Worm (Caenorhabditis elegans) whole organism, L4 larva: ENCODE results near the gene srn-1.
A peak's percentile ranks its signal among the peaks of the same experiment; 100 is the strongest.

ENCODE experiments used
- D1046.2 ChIP-seq: fragments of 200-800 bp; sonication (Bioruptor generic); IDR thresholded peaks from 2 replicates; pipeline ENCODE4 v1.3.6; 2022; ENCODE audit warnings: missing genetic modification characterization, missing compliant biosample characterization
- F49E8.2 ChIP-seq: sonication (generic microtip); optimal IDR thresholded peaks from 2 replicates; lab custom pipeline; 2016; ENCODE audit warnings: missing compliant biosample characterization, mild to moderate bottlenecking, missing genetic modification characterization, borderline replicate concordance
- R02D3.7 ChIP-seq: fragments of 150-350 bp; sonication (generic microtip); optimal IDR thresholded peaks from 3 replicates; lab custom pipeline; 2014; ENCODE audit warnings: missing biosample characterization, missing genetic modification characterization
- T26A8.4 ChIP-seq: fragments of 200-800 bp; sonication (Bioruptor generic); IDR thresholded peaks from 2 replicates; pipeline ENCODE4 v1.3.6; 2022; ENCODE audit warnings: missing genetic modification characterization, missing compliant biosample characterization
- Y75B8A.6 ChIP-seq: fragments of 200-800 bp; sonication (Bioruptor generic); IDR thresholded peaks from 2 replicates; pipeline ENCODE4 v1.3.6; 2022; ENCODE audit warnings: missing genetic modification reagents, missing genetic modification characterization, missing compliant biosample characterization
- ZK337.2 ChIP-seq: fragments of 200-800 bp; sonication (Bioruptor generic); IDR thresholded peaks from 2 replicates; pipeline ENCODE4 v1.3.6; 2022; ENCODE audit warnings: missing genetic modification reagents, missing genetic modification characterization, missing compliant biosample characterization
- aha-1 ChIP-seq: fragments of 150-350 bp; peaks from one replicate; lab custom pipeline; 2014; ENCODE audit warnings: missing biosample characterization, missing genetic modification characterization
- aly-2 ChIP-seq: sonication (generic microtip); optimal IDR thresholded peaks from 2 replicates; lab custom pipeline; 2018; ENCODE audit warnings: missing biosample characterization, missing genetic modification characterization
- ceh-32 ChIP-seq: sonication (generic microtip); optimal IDR thresholded peaks from 2 replicates; lab custom pipeline; 2016; ENCODE audit warnings: mild to moderate bottlenecking, missing genetic modification characterization, missing compliant biosample characterization; ENCODE audit not compliant: poor library complexity
- ceh-82 ChIP-seq: sonication (generic microtip); optimal IDR thresholded peaks from 2 replicates; lab custom pipeline; 2017; ENCODE audit warnings: missing biosample characterization, missing genetic modification characterization
- ces-1 ChIP-seq: fragments of 150-350 bp; sonication (generic microtip); optimal IDR thresholded peaks from 4 replicates; lab custom pipeline; 2014; ENCODE audit warnings: missing biosample characterization, missing genetic modification reagents, missing genetic modification characterization
- ctbp-1 ChIP-seq: fragments of 200-800 bp; sonication (Bioruptor generic); IDR thresholded peaks from 2 replicates; pipeline ENCODE4 v1.3.6; 2022; ENCODE audit warnings: missing genetic modification reagents, missing genetic modification characterization, missing compliant biosample characterization
- daf-16 ChIP-seq, 3 experiments: sonication (generic microtip); optimal IDR thresholded peaks; 2 replicates each; lab custom pipeline; 2016 to 2017; ENCODE audit warnings: missing genetic modification characterization in 3 of 3, missing genetic modification reagents in 3 of 3, mild to moderate bottlenecking in 2 of 3, missing compliant biosample characterization in 2 of 3, missing biosample characterization in 1 of 3, moderate library complexity in 1 of 3
- dmd-6 ChIP-seq: fragments of 200-800 bp; sonication (Bioruptor generic); IDR thresholded peaks from 2 replicates; pipeline ENCODE4 v1.3.6; 2022; ENCODE audit warnings: missing genetic modification reagents, missing genetic modification characterization, missing compliant biosample characterization
- dve-1 ChIP-seq: sonication (generic microtip); optimal IDR thresholded peaks from 2 replicates; lab custom pipeline; 2017; ENCODE audit warnings: antibody characterized with exemption, mild to moderate bottlenecking, missing genetic modification characterization, missing compliant biosample characterization; ENCODE audit not compliant: insufficient read depth
- egl-27 ChIP-seq: sonication (generic microtip); optimal IDR thresholded peaks from 3 replicates; lab custom pipeline; 2017; ENCODE audit warnings: missing biosample characterization, missing genetic modification reagents, missing genetic modification characterization
- egl-43 ChIP-seq: fragments of 200-800 bp; sonication (Bioruptor generic); IDR thresholded peaks from 2 replicates; pipeline ENCODE4 v1.3.6; 2022; ENCODE audit warnings: missing genetic modification reagents, missing genetic modification characterization, missing compliant biosample characterization
- fkh-10 ChIP-seq: fragments of 150-350 bp; optimal IDR thresholded peaks from 2 replicates; lab custom pipeline; 2014; ENCODE audit warnings: missing biosample characterization, missing genetic modification reagents, missing genetic modification characterization
- gei-8 ChIP-seq: fragments of 200-800 bp; sonication (Bioruptor generic); optimal IDR thresholded peaks from 2 replicates; lab custom pipeline; 2018; ENCODE audit warnings: mild to moderate bottlenecking, missing genetic modification characterization, missing compliant biosample characterization
- hlh-11 ChIP-seq: fragments of 200-800 bp; sonication (Bioruptor generic); optimal IDR thresholded peaks from 2 replicates; lab custom pipeline; 2018; ENCODE audit warnings: mild to moderate bottlenecking, missing genetic modification characterization, missing compliant biosample characterization
- hlh-30 ChIP-seq: sonication (generic microtip); optimal IDR thresholded peaks from 2 replicates; lab custom pipeline; 2017; ENCODE audit warnings: antibody characterized with exemption, mild to moderate bottlenecking, missing genetic modification characterization, missing compliant biosample characterization; ENCODE audit not compliant: insufficient read depth
- hmg-1.1 ChIP-seq: fragments of 200-800 bp; sonication (Bioruptor generic); IDR thresholded peaks from 2 replicates; pipeline ENCODE4 v1.3.6; 2022; ENCODE audit warnings: missing genetic modification reagents, missing genetic modification characterization, missing compliant biosample characterization
- jun-1 ChIP-seq: fragments of 150-350 bp; optimal IDR thresholded peaks from 2 replicates; lab custom pipeline; 2014; ENCODE audit warnings: missing biosample characterization, missing genetic modification reagents, missing genetic modification characterization
- lim-7 ChIP-seq: fragments of 200-800 bp; sonication (Bioruptor generic); IDR thresholded peaks from 2 replicates; pipeline ENCODE4 v1.3.6; 2022; ENCODE audit warnings: missing genetic modification characterization, missing compliant biosample characterization
- lin-1 ChIP-seq: fragments of 200-800 bp; sonication (Bioruptor generic); IDR thresholded peaks from 2 replicates; pipeline ENCODE4 v1.3.6; 2022; ENCODE audit warnings: missing genetic modification reagents, missing genetic modification characterization, missing compliant biosample characterization
- lin-15B ChIP-seq: fragments of 150-350 bp; sonication (generic microtip); optimal IDR thresholded peaks from 3 replicates; lab custom pipeline; 2014; ENCODE audit warnings: missing biosample characterization, missing genetic modification characterization
- lin-29 ChIP-seq: fragments of 200-800 bp; sonication (Bioruptor generic); IDR thresholded peaks from 2 replicates; pipeline ENCODE4 v1.3.6; 2022; ENCODE audit warnings: missing genetic modification reagents, missing genetic modification characterization, missing compliant biosample characterization
- madf-5 ChIP-seq, 2 experiments: fragments of 200-800 bp; sonication (Bioruptor generic); IDR thresholded peaks; 2 replicates each; pipeline ENCODE4 v1.3.6; 2022; ENCODE audit warnings: missing compliant biosample characterization in 2 of 2, missing genetic modification characterization in 2 of 2
- nhr-111 ChIP-seq: fragments of 200-800 bp; sonication (Bioruptor generic); optimal IDR thresholded peaks from 2 replicates; lab custom pipeline; 2018; ENCODE audit warnings: mild to moderate bottlenecking, missing genetic modification characterization, missing compliant biosample characterization
- nhr-237 ChIP-seq: sonication (generic microtip); optimal IDR thresholded peaks from 2 replicates; lab custom pipeline; 2017; ENCODE audit warnings: missing biosample characterization, missing genetic modification characterization
- nhr-28 ChIP-seq: fragments of 150-350 bp; optimal IDR thresholded peaks from 2 replicates; lab custom pipeline; 2014; ENCODE audit warnings: missing biosample characterization, missing genetic modification characterization
- nhr-41 ChIP-seq: fragments of 200-800 bp; sonication (Bioruptor generic); IDR thresholded peaks from 2 replicates; pipeline ENCODE4 v1.3.6; 2022; ENCODE audit warnings: missing genetic modification reagents, missing genetic modification characterization, missing compliant biosample characterization
- nhr-48 ChIP-seq: sonication (generic microtip); optimal IDR thresholded peaks from 2 replicates; lab custom pipeline; 2016; ENCODE audit warnings: mild to moderate bottlenecking, missing genetic modification characterization, missing compliant biosample characterization
- php-3 ChIP-seq: fragments of 200-800 bp; sonication (Bioruptor generic); IDR thresholded peaks from 2 replicates; pipeline ENCODE4 v1.3.6; 2022; ENCODE audit warnings: missing genetic modification reagents, missing genetic modification characterization, missing compliant biosample characterization
- pqm-1 ChIP-seq: sonication (generic microtip); optimal IDR thresholded peaks from 2 replicates; lab custom pipeline; 2017; ENCODE audit warnings: missing biosample characterization, missing genetic modification characterization
- saeg-2 ChIP-seq: fragments of 200-800 bp; sonication (Bioruptor generic); IDR thresholded peaks from 2 replicates; pipeline ENCODE4 v1.3.6; 2022; ENCODE audit warnings: missing genetic modification reagents, missing genetic modification characterization, missing compliant biosample characterization
- set-16 ChIP-seq: fragments of 200-800 bp; sonication (Bioruptor generic); IDR thresholded peaks from 2 replicates; pipeline ENCODE4 v1.3.6; 2022; ENCODE audit warnings: missing genetic modification reagents, missing genetic modification characterization, missing compliant biosample characterization
- skn-1 ChIP-seq: fragments of 150-350 bp; optimal IDR thresholded peaks from 2 replicates; lab custom pipeline; 2014; ENCODE audit warnings: missing biosample characterization, missing genetic modification characterization
- snpc-1.2 ChIP-seq: fragments of 200-800 bp; sonication (Bioruptor generic); IDR thresholded peaks from 2 replicates; pipeline ENCODE4 v1.3.6; 2022; ENCODE audit warnings: missing genetic modification reagents, missing genetic modification characterization, missing compliant biosample characterization
- spr-3 ChIP-seq: fragments of 200-800 bp; sonication (Bioruptor generic); optimal IDR thresholded peaks from 2 replicates; lab custom pipeline; 2018; ENCODE audit warnings: mild to moderate bottlenecking, missing genetic modification characterization, missing compliant biosample characterization
- tag-97 ChIP-seq: fragments of 200-800 bp; sonication (Bioruptor generic); IDR thresholded peaks from 2 replicates; pipeline ENCODE4 v1.3.6; 2022; ENCODE audit warnings: missing genetic modification characterization, missing compliant biosample characterization
- tra-1 ChIP-seq: fragments of 200-800 bp; sonication (Bioruptor generic); IDR thresholded peaks from 2 replicates; pipeline ENCODE4 v1.3.6; 2022; ENCODE audit warnings: missing genetic modification reagents, missing genetic modification characterization, missing compliant biosample characterization
- vab-7 ChIP-seq: fragments of 200-800 bp; sonication (Bioruptor generic); IDR thresholded peaks from 2 replicates; pipeline ENCODE4 v1.3.6; 2022; ENCODE audit warnings: missing genetic modification reagents, missing genetic modification characterization, missing compliant biosample characterization
- zag-1 ChIP-seq: fragments of 150-350 bp; optimal IDR thresholded peaks from 2 replicates; lab custom pipeline; 2014; ENCODE audit warnings: missing biosample characterization, missing genetic modification characterization

The srn-1 gene

DNA sequence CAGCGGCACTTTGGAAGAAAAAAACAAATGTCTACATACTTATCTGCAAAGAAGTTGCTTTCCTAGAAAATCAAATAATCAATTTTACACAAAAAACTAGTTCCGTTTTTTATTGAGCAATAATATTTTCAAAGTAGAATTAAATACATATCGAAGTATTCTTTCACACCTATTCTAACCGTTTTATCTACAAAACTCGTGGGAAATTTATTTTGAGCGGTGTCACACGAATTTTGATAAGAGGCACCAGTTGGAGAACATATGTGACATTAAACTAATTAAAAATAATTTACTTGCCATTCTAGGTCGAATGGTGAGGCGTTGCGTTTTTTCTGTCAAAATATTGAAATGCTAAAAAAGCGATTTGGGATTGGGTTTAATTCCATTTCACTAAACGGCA, 17.3 kb downstream of the srn-1 start:
- TF ChIP-seq php-3 (GFP tag; lab: Robert Waterston, UW) (peak; percentile 37; the same call in 1 of the 2 replicates), hlh-11 (peak; percentile 4), snpc-1.2 (no peak), ces-1 (GFP tag; lab: Kevin White, UChicago) (no peak), nhr-28 (tag; lab: Kevin White, UChicago) (peak; percentile 29), hlh-30 (tag; lab: Kevin White, UChicago) (peak; percentile 16), daf-16 (GFP tag; optimal IDR thresholded peaks at IDR 0.05; lab: Kevin White, UChicago) (no peak), daf-16 (tag; optimal IDR thresholded peaks at IDR 0.05; lab: Kevin White, UChicago) (peak; percentile 54), dve-1 (peak; percentile 2), pqm-1 (tag; lab: Kevin White, UChicago) (no peak)

DNA sequence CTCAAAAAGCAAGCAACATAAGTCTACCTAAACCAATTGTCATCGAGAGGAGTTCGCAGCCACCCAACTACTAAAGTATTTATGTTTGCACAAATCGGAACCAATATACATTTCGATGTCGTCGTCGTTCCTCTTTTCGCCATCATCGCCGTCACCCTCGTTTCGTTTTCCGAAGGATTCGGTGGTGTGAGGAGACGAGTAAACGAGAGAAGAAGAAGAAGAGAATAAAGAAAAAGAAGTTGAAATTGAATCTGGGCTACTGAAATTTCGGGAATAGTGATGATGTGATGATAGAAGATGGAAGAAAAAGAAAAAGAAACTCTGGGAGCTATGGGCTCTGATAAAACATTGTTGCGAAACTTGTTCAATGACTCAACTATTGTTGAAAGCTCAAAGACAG, 17.7 kb downstream of the srn-1 start:
- no peak for TF ChIP-seq madf-5 (GFP tag; IDR thresholded peaks at IDR 0.05; lab: Robert Waterston, UW)
- TF ChIP-seq aha-1 (tag; lab: Kevin White, UChicago) = peak; percentile 76

DNA sequence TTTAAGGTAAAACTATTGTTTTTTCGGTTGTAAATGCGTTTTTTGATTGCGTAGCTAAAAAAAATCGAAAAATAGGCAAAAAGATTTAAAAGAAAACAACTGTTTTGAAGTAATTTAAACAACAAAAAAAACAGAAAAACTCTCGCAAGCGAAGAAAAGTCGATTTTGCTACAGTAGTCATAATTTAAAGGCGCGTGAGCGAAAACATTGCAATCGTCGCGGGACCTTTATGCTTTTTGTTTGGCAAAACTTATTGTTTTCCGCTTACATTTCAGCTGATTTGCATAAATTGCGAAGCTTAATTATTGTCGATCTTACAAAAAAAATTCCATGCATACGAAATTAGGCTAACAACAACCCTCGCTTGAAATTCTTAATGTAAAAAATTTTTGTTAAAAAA, 18.3 kb downstream of the srn-1 start:
- TF ChIP-seq nhr-237 (tag; lab: Kevin White, UChicago) (no peak), lin-1 (no peak), F49E8.2 (peak; percentile 5), T26A8.4 (GFP tag; lab: Robert Waterston, UW) (no peak), gei-8 (no peak), ceh-82 (tag; lab: Kevin White, UChicago) (no peak)

DNA sequence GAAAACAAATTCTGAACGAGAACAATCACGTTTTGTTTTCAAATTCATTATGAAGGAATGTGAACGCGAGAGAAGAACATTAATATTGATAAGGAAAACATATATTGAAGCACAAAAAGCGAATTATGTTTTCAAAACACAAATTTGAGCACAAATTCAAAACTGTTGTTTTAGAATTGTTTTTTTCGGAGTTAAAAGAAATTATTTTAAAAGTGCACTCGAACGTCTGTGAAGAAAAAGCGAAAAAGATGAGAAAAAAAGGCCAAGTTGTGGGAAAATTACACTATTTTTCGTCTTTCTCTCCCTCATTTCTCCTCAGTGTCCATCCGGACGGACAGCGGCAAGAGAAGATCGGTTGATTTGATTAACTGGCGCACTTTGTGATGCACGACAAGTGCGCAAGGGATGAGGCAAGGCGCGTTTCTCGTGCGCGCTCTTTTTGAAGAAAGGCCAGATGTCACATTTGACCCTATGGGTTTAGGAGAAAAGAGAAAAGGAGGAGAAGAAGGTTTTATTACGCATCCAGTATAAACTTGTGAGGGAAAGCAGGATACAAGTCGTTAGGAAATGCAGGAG, 18.9 kb downstream of the srn-1 start, which contains the start of gene mrck-1:
mrck-1 (minus strand) TSS at position 51 of the 576 bp plus-strand sequence.
- TF ChIP-seq skn-1 (tag; lab: Kevin White, UChicago) (no peak), R02D3.7 (tag; lab: Kevin White, UChicago) (no peak), gei-8 (no peak), spr-3 (peak; percentile 64), ceh-32 (tag; lab: Kevin White, UChicago) (peak; percentile 70), D1046.2 (no peak), T26A8.4 (GFP tag; lab: Robert Waterston, UW) (peak; percentile 83), jun-1 (tag; lab: Kevin White, UChicago) (peak; percentile 51), aly-2 (tag; lab: Kevin White, UChicago) (no peak), tra-1 (GFP tag; lab: Robert Waterston, UW) (peak; percentile 88), lin-29 (GFP tag; lab: Robert Waterston, UW) (peak; percentile 49; the same call in 1 of the 2 replicates), fkh-10 (GFP tag; lab: Kevin White, UChicago) (peak; percentile 94), saeg-2 (GFP tag; lab: Robert Waterston, UW) (peak; percentile 51; the same call in 1 of the 2 replicates), set-16 (GFP tag; lab: Robert Waterston, UW) (peak; percentile 62; the same call in 1 of the 2 replicates), dmd-6 (GFP tag; lab: Robert Waterston, UW) (peak; percentile 87), lin-15B (tag; lab: Kevin White, UChicago) (no peak), nhr-48 (tag; lab: Kevin White, UChicago) (peak; percentile 93), F49E8.2 (no peak), nhr-111 (no peak), vab-7 (GFP tag; lab: Robert Waterston, UW) (peak; percentile 76), php-3 (GFP tag; lab: Robert Waterston, UW) (peak; percentile 11; the same call in 1 of the 2 replicates), egl-27 (tag; lab: Kevin White, UChicago) (no peak), zag-1 (tag; lab: Kevin White, UChicago) (peak; percentile 28), egl-43 (GFP tag; lab: Robert Waterston, UW) (peak; percentile 81), lim-7 (0 out of 2 replicates have a peak, but pooled peaks have one; percentile 55), hmg-1.1 (peak; percentile 90), nhr-41 (peak; percentile 55; the same call in 1 of the 2 replicates), ZK337.2 (GFP tag; lab: Robert Waterston, UW) (peak; percentile 31; the same call in 1 of the 2 replicates), hlh-11 (peak; percentile 94), Y75B8A.6 (0 out of 2 replicates have a peak, but pooled peaks have one; percentile 46), ctbp-1 (GFP tag; lab: Robert Waterston, UW) (peak; percentile 97), tag-97 (no peak), nhr-28 (tag; lab: Kevin White, UChicago) (peak; percentile 72)
